Fruit fly (Drosophila melanogaster) whole organism, embryonic: Measurements from ENCODE around the gene Kyat.
A peak's percentile ranks its signal among the peaks of the same experiment; 100 is the strongest.

Source experiments
- Antp ChIP-seq: fragments of 200-800 bp; sonication (Bioruptor generic); optimal IDR thresholded peaks from 3 replicates; lab custom pipeline; 2016; ENCODE audit warnings: missing biosample characterization, missing genetic modification characterization
- B-H1 ChIP-seq: fragments of 200-800 bp; sonication (Bioruptor generic); IDR thresholded peaks from 3 replicates; pipeline ENCODE4 v1.3.6; 2022; ENCODE audit warnings: missing biosample characterization, missing genetic modification characterization
- CG1233 ChIP-seq: fragments of 200-800 bp; sonication (Bioruptor generic); optimal IDR thresholded peaks from 4 replicates; lab custom pipeline; 2018; ENCODE audit warnings: missing biosample characterization, mild to moderate bottlenecking, missing genetic modification characterization
- CG14860 ChIP-seq: fragments of 200-800 bp; sonication (Bioruptor generic); IDR thresholded peaks from 3 replicates; pipeline ENCODE4 v1.3.6; 2022; ENCODE audit warnings: missing biosample characterization, missing genetic modification characterization; ENCODE audit not compliant: partially characterized antibody
- CG14965 ChIP-seq: fragments of 200-800 bp; sonication (Bioruptor generic); optimal IDR thresholded peaks from 2 replicates; lab custom pipeline; 2016; ENCODE audit warnings: missing biosample characterization, missing genetic modification characterization, borderline replicate concordance
- CG15011 ChIP-seq: fragments of 200-800 bp; sonication (Bioruptor generic); optimal IDR thresholded peaks from 3 replicates; lab custom pipeline; 2018; ENCODE audit warnings: missing biosample characterization, mild to moderate bottlenecking, missing genetic modification characterization
- CG1529 ChIP-seq: fragments of 200-800 bp; sonication (Bioruptor generic); optimal IDR thresholded peaks from 3 replicates; lab custom pipeline; 2018; ENCODE audit warnings: missing biosample characterization, missing genetic modification characterization
- CG15601 ChIP-seq: fragments of 200-800 bp; sonication (Bioruptor generic); optimal IDR thresholded peaks from 3 replicates; lab custom pipeline; 2019; ENCODE audit warnings: missing biosample characterization, mild to moderate bottlenecking, missing genetic modification characterization, moderate library complexity
- CG16779 ChIP-seq: fragments of 200-800 bp; sonication (Bioruptor generic); IDR thresholded peaks from 2 replicates; pipeline ENCODE4 v1.3.6; 2022; ENCODE audit warnings: missing biosample characterization, missing genetic modification characterization
- CG17359 ChIP-seq: fragments of 200-800 bp; sonication (Bioruptor generic); optimal IDR thresholded peaks from 3 replicates; lab custom pipeline; 2018; ENCODE audit warnings: missing biosample characterization, mild to moderate bottlenecking, missing genetic modification characterization, moderate library complexity
- CG17361 ChIP-seq: fragments of 200-800 bp; sonication (Bioruptor generic); IDR thresholded peaks from 3 replicates; pipeline ENCODE4 v1.3.6; 2022; ENCODE audit warnings: missing biosample characterization, missing genetic modification characterization
- CG17829 ChIP-seq: fragments of 200-800 bp; optimal IDR thresholded peaks from 2 replicates; lab custom pipeline; 2019; ENCODE audit warnings: missing biosample characterization, mild to moderate bottlenecking, missing genetic modification characterization, moderate library complexity
- CG18011 ChIP-seq: fragments of 200-800 bp; sonication (Bioruptor generic); optimal IDR thresholded peaks from 2 replicates; lab custom pipeline; 2017; ENCODE audit warnings: missing biosample characterization, missing genetic modification characterization, mild to moderate bottlenecking, moderate library complexity, missing genotype
- CG18599 ChIP-seq: fragments of 200-800 bp; sonication (Bioruptor generic); optimal IDR thresholded peaks from 3 replicates; lab custom pipeline; 2017; ENCODE audit warnings: missing biosample characterization, missing genetic modification characterization, mild to moderate bottlenecking, moderate library complexity, missing genetic modification reagents
- CG2116 ChIP-seq: fragments of 200-800 bp; sonication (Bioruptor generic); optimal IDR thresholded peaks from 3 replicates; lab custom pipeline; 2018; ENCODE audit warnings: missing biosample characterization, mild to moderate bottlenecking, missing genetic modification characterization
- CG3065 ChIP-seq: fragments of 200-800 bp; sonication (Bioruptor generic); optimal IDR thresholded peaks from 2 replicates; lab custom pipeline; 2016; ENCODE audit warnings: missing biosample characterization, missing genetic modification characterization
- CG31365 ChIP-seq: fragments of 200-800 bp; sonication (Bioruptor generic); optimal IDR thresholded peaks from 2 replicates; lab custom pipeline; 2018; ENCODE audit warnings: missing biosample characterization, mild to moderate bottlenecking, missing genetic modification characterization
- CG3407 ChIP-seq: fragments of 200-800 bp; sonication (Bioruptor generic); optimal IDR thresholded peaks from 2 replicates; lab custom pipeline; 2018; ENCODE audit warnings: missing biosample characterization, mild to moderate bottlenecking, missing genetic modification characterization
- CG34422 ChIP-seq: fragments of 200-800 bp; sonication (Bioruptor generic); IDR thresholded peaks from 3 replicates; pipeline ENCODE4 v1.3.6; 2022; ENCODE audit warnings: missing biosample characterization, missing genetic modification characterization
- CG4360 ChIP-seq: fragments of 200-800 bp; sonication (Bioruptor generic); IDR thresholded peaks from 2 replicates; pipeline ENCODE4 v1.3.6; 2022; ENCODE audit warnings: missing biosample characterization, missing genetic modification characterization
- CG8281 ChIP-seq: fragments of 200-800 bp; sonication (Bioruptor generic); optimal IDR thresholded peaks from 2 replicates; lab custom pipeline; 2018; ENCODE audit warnings: missing biosample characterization, mild to moderate bottlenecking, missing genetic modification characterization, moderate library complexity
- CTCF ChIP-seq: fragments of 200-800 bp; sonication (Bioruptor generic); optimal IDR thresholded peaks from 2 replicates; lab custom pipeline; 2017; ENCODE audit warnings: missing biosample characterization, mild to moderate bottlenecking, missing genetic modification characterization, moderate library complexity
- CoRest ChIP-seq: fragments of 200-800 bp; sonication (Bioruptor generic); optimal IDR thresholded peaks from 3 replicates; lab custom pipeline; 2018; ENCODE audit warnings: missing biosample characterization, mild to moderate bottlenecking, missing genetic modification characterization, moderate library complexity
- CrebB ChIP-seq: fragments of 200-800 bp; sonication (Bioruptor generic); optimal IDR thresholded peaks from 3 replicates; lab custom pipeline; 2018; ENCODE audit warnings: missing biosample characterization, mild to moderate bottlenecking, missing genetic modification characterization
- Dad ChIP-seq: fragments of 200-800 bp; sonication (Bioruptor generic); optimal IDR thresholded peaks from 3 replicates; lab custom pipeline; 2016; ENCODE audit warnings: missing biosample characterization, missing genetic modification characterization
- HLH54F ChIP-seq: fragments of 200-800 bp; sonication (Bioruptor generic); optimal IDR thresholded peaks from 3 replicates; lab custom pipeline; 2016; ENCODE audit warnings: missing biosample characterization, missing genetic modification characterization
- HLHmδ ChIP-seq: fragments of 200-800 bp; sonication (Bioruptor generic); optimal IDR thresholded peaks from 2 replicates; lab custom pipeline; 2018; ENCODE audit warnings: missing biosample characterization, mild to moderate bottlenecking, missing genetic modification characterization, moderate library complexity
- HmgZ ChIP-seq: fragments of 200-800 bp; sonication (Bioruptor generic); optimal IDR thresholded peaks from 2 replicates; lab custom pipeline; 2018; ENCODE audit warnings: missing biosample characterization, mild to moderate bottlenecking, missing genetic modification characterization
- Hr78 ChIP-seq, 2 experiments: fragments of 200-800 bp in 1 of 2; fragments of >200 bp in 1 of 2; sonication (Bioruptor generic) in 1 of 2; optimal IDR thresholded peaks; 2 replicates each; lab custom pipeline; 2017 to 2019; ENCODE audit warnings: missing biosample characterization in 2 of 2, missing genetic modification characterization in 2 of 2, mild to moderate bottlenecking in 1 of 2, moderate library complexity in 1 of 2
- Jarid2 ChIP-seq: fragments of 200-800 bp; sonication (Bioruptor generic); optimal IDR thresholded peaks from 3 replicates; lab custom pipeline; 2017; ENCODE audit warnings: mild to moderate bottlenecking, missing biosample characterization, missing genetic modification reagents, missing genetic modification characterization
- Nf-YB ChIP-seq: fragments of 200-800 bp; sonication (Bioruptor generic); optimal IDR thresholded peaks from 3 replicates; lab custom pipeline; 2019; ENCODE audit warnings: missing biosample characterization, mild to moderate bottlenecking, missing genetic modification characterization, moderate library complexity
- NfI ChIP-seq: fragments of 200-800 bp; sonication (Bioruptor generic); optimal IDR thresholded peaks from 3 replicates; lab custom pipeline; 2018; ENCODE audit warnings: missing biosample characterization, mild to moderate bottlenecking, missing genetic modification characterization, moderate library complexity
- Stat92E ChIP-seq, 3 experiments: fragments of >200 bp in 2 of 3; fragments of 200-800 bp in 1 of 3; sonication (Bioruptor generic) in 1 of 3; optimal IDR thresholded peaks; 2 replicates each; lab custom pipeline; 2017 to 2019; ENCODE audit warnings: missing biosample characterization in 3 of 3, missing genetic modification characterization in 3 of 3, mild to moderate bottlenecking in 1 of 3, moderate library complexity in 1 of 3
- abd-A ChIP-seq: fragments of 200-800 bp; sonication (Bioruptor generic); optimal IDR thresholded peaks from 3 replicates; lab custom pipeline; 2019; ENCODE audit warnings: missing biosample characterization, mild to moderate bottlenecking, missing genetic modification characterization, moderate library complexity
- ara ChIP-seq: fragments of 200-800 bp; sonication (Bioruptor generic); IDR thresholded peaks from 2 replicates; pipeline ENCODE4 v1.3.6; 2022; ENCODE audit warnings: missing biosample characterization, missing genetic modification characterization
- bowl ChIP-seq: fragments of 200-800 bp; sonication (Bioruptor generic); IDR thresholded peaks from 2 replicates; pipeline ENCODE4 v1.3.6; 2022; ENCODE audit warnings: missing biosample characterization, missing genetic modification characterization
- chif ChIP-seq, 2 experiments: fragments of 200-800 bp; sonication (Bioruptor generic); optimal IDR thresholded peaks; 3 replicates each; lab custom pipeline; 2016; ENCODE audit warnings: missing biosample characterization in 2 of 2, missing genetic modification characterization in 2 of 2
- croc ChIP-seq: fragments of 200-800 bp; sonication (Bioruptor generic); conservative IDR thresholded peaks from 3 replicates; pipeline ENCODE4 v1.3.6; 2022; ENCODE audit warnings: missing biosample characterization, missing genetic modification characterization
- dmrt99B ChIP-seq: fragments of 200-800 bp; sonication (Bioruptor generic); optimal IDR thresholded peaks from 2 replicates; lab custom pipeline; 2018; ENCODE audit warnings: missing biosample characterization, mild to moderate bottlenecking, missing genetic modification characterization, moderate library complexity
- en ChIP-seq: fragments of 200-800 bp; sonication (Bioruptor generic); optimal IDR thresholded peaks from 2 replicates; lab custom pipeline; 2016; ENCODE audit warnings: missing biosample characterization, missing genetic modification characterization
- her ChIP-seq: fragments of 200-800 bp; sonication (Bioruptor generic); optimal IDR thresholded peaks from 2 replicates; lab custom pipeline; 2016; ENCODE audit warnings: missing biosample characterization, missing genetic modification characterization
- hkb ChIP-seq, 2 experiments: fragments of 200-800 bp in 1 of 2; fragments of >200 bp in 1 of 2; sonication (Bioruptor generic) in 1 of 2; IDR thresholded peaks in 1 of 2; optimal IDR thresholded peaks in 1 of 2; 2 replicates each; pipeline versions ENCODE4 v1.3.6 to Lab custom; 2017 to 2022; ENCODE audit warnings: missing biosample characterization in 1 of 2, missing genetic modification characterization in 1 of 2
- kay ChIP-seq: fragments of 200-800 bp; sonication (Bioruptor generic); optimal IDR thresholded peaks from 2 replicates; lab custom pipeline; 2016; ENCODE audit warnings: missing biosample characterization, missing genetic modification characterization
- lilli ChIP-seq: fragments of 200-800 bp; sonication (Bioruptor generic); optimal IDR thresholded peaks from 3 replicates; lab custom pipeline; 2016; ENCODE audit warnings: missing biosample characterization, missing genetic modification characterization
- mam ChIP-seq: fragments of 200-800 bp; sonication (Bioruptor generic); optimal IDR thresholded peaks from 3 replicates; lab custom pipeline; 2016; ENCODE audit warnings: missing biosample characterization, missing genetic modification characterization
- pnt ChIP-seq: fragments of 200-800 bp; sonication (Bioruptor generic); optimal IDR thresholded peaks from 3 replicates; lab custom pipeline; 2016; ENCODE audit warnings: missing biosample characterization, missing genetic modification characterization
- so ChIP-seq: fragments of 200-800 bp; sonication (Bioruptor generic); IDR thresholded peaks from 3 replicates; pipeline ENCODE4 v1.3.6; 2022; ENCODE audit warnings: missing biosample characterization, missing genetic modification characterization
- sqz ChIP-seq: fragments of 200-800 bp; sonication (Bioruptor generic); optimal IDR thresholded peaks from 3 replicates; lab custom pipeline; 2018; ENCODE audit warnings: missing biosample characterization, mild to moderate bottlenecking, missing genetic modification characterization

Kyat gene

DNA sequence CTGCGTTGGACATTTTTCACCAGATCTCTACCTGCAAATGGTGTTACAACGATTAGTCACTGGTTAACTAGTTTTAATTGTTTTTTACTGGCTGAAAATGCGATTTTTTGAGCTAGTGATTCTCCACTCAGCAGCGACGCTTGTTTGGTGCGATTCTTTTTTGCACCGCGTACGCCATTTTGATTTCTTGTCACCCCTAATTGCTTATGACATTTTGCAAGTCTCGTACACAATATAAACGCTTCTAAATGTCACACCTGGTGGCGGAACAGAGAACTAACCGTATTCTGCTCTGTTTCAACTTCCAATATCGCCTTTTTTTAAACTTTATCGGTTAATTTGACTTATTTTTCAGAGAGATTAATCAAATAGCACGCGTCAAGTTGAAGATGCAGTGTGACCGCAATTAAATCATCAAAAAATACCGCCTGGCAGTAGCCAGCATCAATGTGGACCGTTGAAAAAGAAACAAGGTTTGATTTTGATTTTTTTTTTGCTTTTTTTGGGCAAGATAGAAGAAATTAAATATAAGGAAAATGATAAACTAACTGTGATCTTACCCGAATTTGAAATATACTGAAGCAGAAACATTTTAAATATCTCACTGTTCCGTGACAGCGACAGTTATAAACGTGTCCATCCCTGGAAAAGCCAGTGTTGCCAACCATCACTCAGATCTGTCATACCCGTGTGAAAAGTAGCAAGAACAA is 3.2 kb downstream of the Kyat start, which contains the start of the genes COX5A and glo (continued):
- TF ChIP-seq Jarid2 (GFP tag; lab: Kevin White, UChicago) (peak; percentile 45), CG15011 (GFP tag; lab: Kevin White, UChicago) (no peak), CG31365 (tag; lab: Kevin White, UChicago) (no peak), CG3065 (GFP tag; lab: Kevin White, UChicago) (peak; percentile 54), NfI (GFP tag; lab: Kevin White, UChicago) (peak; percentile 73), CrebB (tag; lab: Kevin White, UChicago) (peak; percentile 20), bowl (GFP tag; lab: Robert Waterston, UW) (no peak), CG16779 (GFP tag; lab: Robert Waterston, UW) (no peak; the same call in 1 of the 2 replicates), pnt (GFP tag; lab: Kevin White, UChicago) (peak; percentile 73), CTCF (GFP tag; lab: Kevin White, UChicago) (peak; percentile 27), CG2116 (GFP tag; lab: Kevin White, UChicago) (peak; percentile 80), HmgZ (tag; lab: Kevin White, UChicago) (peak; percentile 82), HLH54F (peak; percentile 83), abd-A (peak; percentile 79), CG17829 (tag; lab: Kevin White, UChicago) (peak; percentile 75), Stat92E (GFP tag; optimal IDR thresholded peaks at IDR 0.05; lab: Kevin White, UChicago) (peak in 1 of 3 experiments; percentile 63), CG17361 (GFP tag; lab: Robert Waterston, UW) (peak; percentile 83), CoRest (tag; lab: Kevin White, UChicago) (peak; percentile 78), Antp (GFP tag; lab: Kevin White, UChicago) (peak; percentile 83), her (peak; percentile 77), kay (peak; percentile 81), HLHmδ (GFP tag; lab: Kevin White, UChicago) (no peak), CG34422 (GFP tag; lab: Robert Waterston, UW) (peak; percentile 76), chif (GFP tag; optimal IDR thresholded peaks at IDR 0.05; lab: Kevin White, UChicago) (peak; percentile 56 to 83), Dad (GFP tag; lab: Kevin White, UChicago) (peak; percentile 83), CG1233 (GFP tag; lab: Kevin White, UChicago) (peak; percentile 56), CG18599 (GFP tag; lab: Kevin White, UChicago) (no peak), CG17359 (tag; lab: Kevin White, UChicago) (peak; percentile 58), CG3407 (GFP tag; lab: Kevin White, UChicago) (peak; percentile 48), CG8281 (tag; lab: Kevin White, UChicago) (no peak), hkb (optimal IDR thresholded peaks at IDR 0.05; lab: Kevin White, UChicago) (peak; percentile 94), hkb (GFP tag; IDR thresholded peaks at IDR 0.05; lab: Robert Waterston, UW) (peak; percentile 76), sqz (no peak), ara (peak; percentile 69), CG1529 (GFP tag; lab: Kevin White, UChicago) (peak; percentile 15), mam (peak; percentile 90), B-H1 (GFP tag; lab: Robert Waterston, UW) (peak; percentile 60; the same call in 2 of the 3 replicates), CG4360 (GFP tag; lab: Robert Waterston, UW) (no peak), CG14860 (GFP tag; lab: Robert Waterston, UW) (no peak), Nf-YB (peak; percentile 38), Hr78 (GFP tag; optimal IDR thresholded peaks at IDR 0.05; lab: Kevin White, UChicago) (no peak), CG14965 (GFP tag; lab: Kevin White, UChicago) (no peak), so (0 out of 3 replicates have a peak, but pooled peaks have one; percentile 25), en (peak; percentile 69), croc (GFP tag; lab: Robert Waterston, UW) (peak; percentile 63), lilli (GFP tag; lab: Kevin White, UChicago) (peak; percentile 91), CG15601 (tag; lab: Kevin White, UChicago) (peak; percentile 76), dmrt99B (tag; lab: Kevin White, UChicago) (no peak), CG18011 (GFP tag; lab: Kevin White, UChicago) (peak; percentile 53)
